Worm (Caenorhabditis elegans) whole organism, early embryonic: ENCODE measurements around the gene W04B5.8.

Experiments used
- F13C5.2 ChIP-seq: sonication (generic microtip); optimal IDR thresholded peaks from 2 replicates; lab custom pipeline; 2017; ENCODE audit warnings: mild to moderate bottlenecking, missing genetic modification characterization, inconsistent platforms, missing compliant biosample characterization
- aly-1 ChIP-seq: sonication (generic microtip); optimal IDR thresholded peaks from 2 replicates; lab custom pipeline; 2016; ENCODE audit warnings: missing genetic modification characterization, missing compliant biosample characterization
- ama-1 ChIP-seq: fragments of 150-350 bp; optimal IDR thresholded peaks from 2 replicates; lab custom pipeline; 2014
- ceh-13 ChIP-seq: fragments of 200-800 bp; sonication (Bioruptor generic); optimal IDR thresholded peaks from 2 replicates; lab custom pipeline; 2018; ENCODE audit warnings: mild to moderate bottlenecking, missing genetic modification characterization, missing compliant biosample characterization
- ceh-36 ChIP-seq: sonication (generic microtip); optimal IDR thresholded peaks from 2 replicates; lab custom pipeline; 2016; ENCODE audit warnings: missing genetic modification characterization, inconsistent platforms, missing compliant biosample characterization
- ets-7 ChIP-seq: sonication (generic microtip); optimal IDR thresholded peaks from 2 replicates; lab custom pipeline; 2016; ENCODE audit warnings: missing genotype, missing genetic modification characterization, missing compliant biosample characterization
- flt-1 ChIP-seq: fragments of 200-800 bp; sonication (Bioruptor generic); IDR thresholded peaks from 2 replicates; pipeline ENCODE4 v1.3.6; 2022; ENCODE audit warnings: missing genetic modification characterization, missing compliant biosample characterization
- hmbx-1 ChIP-seq: sonication (generic microtip); optimal IDR thresholded peaks from 2 replicates; lab custom pipeline; 2016; ENCODE audit warnings: mild to moderate bottlenecking, missing genetic modification characterization, missing compliant biosample characterization
- hmg-4 ChIP-seq: fragments of 200-800 bp; sonication (Bioruptor generic); optimal IDR thresholded peaks from 2 replicates; lab custom pipeline; 2018; ENCODE audit warnings: mild to moderate bottlenecking, missing genetic modification characterization, missing compliant biosample characterization
- pes-1 ChIP-seq: fragments of 200-800 bp; sonication (Bioruptor generic); IDR thresholded peaks from 2 replicates; pipeline ENCODE4 v1.3.6; 2022; ENCODE audit warnings: missing genetic modification reagents, missing genetic modification characterization, missing compliant biosample characterization
- scrt-1 ChIP-seq: fragments of 200-800 bp; sonication (Bioruptor generic); IDR thresholded peaks from 2 replicates; pipeline ENCODE4 v1.3.6; 2022; ENCODE audit warnings: missing genetic modification characterization, missing compliant biosample characterization
- tbx-37 ChIP-seq: fragments of 200-800 bp; sonication (Bioruptor generic); conservative IDR thresholded peaks from 2 replicates; pipeline ENCODE4 v1.3.6; 2022; ENCODE audit warnings: missing genetic modification reagents, missing genetic modification characterization, missing compliant biosample characterization
- tra-4 ChIP-seq: sonication (generic microtip); optimal IDR thresholded peaks from 2 replicates; lab custom pipeline; 2017; ENCODE audit warnings: missing genetic modification characterization, missing compliant biosample characterization

ce11 chrIII:2418981-2419380 is 7.1 kb upstream of the W04B5.8 start:
- TF ChIP-seq aly-1 (tag; lab: Kevin White, UChicago) (no peak), pes-1 (no peak), hmg-4 (GFP tag; lab: Kevin White, UChicago) (no peak), ama-1 (lab: Kevin White, UChicago) (no peak), ceh-36 (no peak), scrt-1 (no peak), tbx-37 (no peak), ets-7 (tag; lab: Kevin White, UChicago) (no peak), hmbx-1 (tag; lab: Kevin White, UChicago) (no peak), F13C5.2 (tag; lab: Kevin White, UChicago) (no peak), flt-1 (GFP tag; lab: Robert Waterston, UW) (no peak), tra-4 (tag; lab: Kevin White, UChicago) (no peak), ceh-13 (GFP tag; lab: Kevin White, UChicago) (no peak)
